Worm (Caenorhabditis elegans) whole organism, L4 larva: ENCODE data around the gene gcy-23.
A peak's percentile ranks its signal among the peaks of the same experiment; 100 is the strongest.

Experiments
- R02D3.7 ChIP-seq: fragments of 150-350 bp; sonication (generic microtip); optimal IDR thresholded peaks from 3 replicates; lab custom pipeline; 2014; ENCODE audit warnings: missing biosample characterization, missing genetic modification characterization
- T26A8.4 ChIP-seq: fragments of 200-800 bp; sonication (Bioruptor generic); IDR thresholded peaks from 2 replicates; pipeline ENCODE4 v1.3.6; 2022; ENCODE audit warnings: missing genetic modification characterization, missing compliant biosample characterization
- Y48G9A.11 ChIP-seq: fragments of 200-800 bp; sonication (Bioruptor generic); IDR thresholded peaks from 2 replicates; pipeline ENCODE4 v1.3.6; 2022; ENCODE audit warnings: missing genetic modification reagents, missing genetic modification characterization, missing compliant biosample characterization
- Y5F2A.4 ChIP-seq: fragments of 200-800 bp; sonication (Bioruptor generic); optimal IDR thresholded peaks from 2 replicates; lab custom pipeline; 2018; ENCODE audit warnings: mild to moderate bottlenecking, missing genetic modification characterization, missing compliant biosample characterization
- Y75B8A.6 ChIP-seq: fragments of 200-800 bp; sonication (Bioruptor generic); IDR thresholded peaks from 2 replicates; pipeline ENCODE4 v1.3.6; 2022; ENCODE audit warnings: missing genetic modification reagents, missing genetic modification characterization, missing compliant biosample characterization
- ZK546.5 ChIP-seq, 2 experiments: sonication (generic microtip); optimal IDR thresholded peaks; 2 replicates each; lab custom pipeline; 2017; ENCODE audit warnings: missing biosample characterization in 2 of 2, missing genetic modification characterization in 2 of 2
- aha-1 ChIP-seq: fragments of 150-350 bp; peaks from one replicate; lab custom pipeline; 2014; ENCODE audit warnings: missing biosample characterization, missing genetic modification characterization
- ama-1 ChIP-seq: fragments of 150-350 bp; optimal IDR thresholded peaks from 2 replicates; lab custom pipeline; 2014; ENCODE audit warnings: inconsistent platforms, mixed read lengths
- ceh-32 ChIP-seq: sonication (generic microtip); optimal IDR thresholded peaks from 2 replicates; lab custom pipeline; 2016; ENCODE audit warnings: mild to moderate bottlenecking, missing genetic modification characterization, missing compliant biosample characterization; ENCODE audit not compliant: poor library complexity
- ceh-82 ChIP-seq: sonication (generic microtip); optimal IDR thresholded peaks from 2 replicates; lab custom pipeline; 2017; ENCODE audit warnings: missing biosample characterization, missing genetic modification characterization
- cey-2 ChIP-seq: sonication (generic microtip); optimal IDR thresholded peaks from 3 replicates; lab custom pipeline; 2017; ENCODE audit warnings: missing genetic modification characterization, mild to moderate bottlenecking, missing compliant biosample characterization, antibody characterized with exemption, borderline replicate concordance; ENCODE audit not compliant: insufficient read depth
- daf-16 ChIP-seq, 3 experiments: sonication (generic microtip); optimal IDR thresholded peaks; 2 replicates each; lab custom pipeline; 2016 to 2017; ENCODE audit warnings: missing genetic modification characterization in 3 of 3, missing genetic modification reagents in 3 of 3, mild to moderate bottlenecking in 2 of 3, missing compliant biosample characterization in 2 of 3, missing biosample characterization in 1 of 3, moderate library complexity in 1 of 3
- duxl-1 ChIP-seq: sonication (generic microtip); optimal IDR thresholded peaks from 2 replicates; lab custom pipeline; 2016; ENCODE audit warnings: mild to moderate bottlenecking, missing genetic modification characterization, moderate library complexity, missing compliant biosample characterization; ENCODE audit not compliant: poor library complexity
- gei-8 ChIP-seq: fragments of 200-800 bp; sonication (Bioruptor generic); optimal IDR thresholded peaks from 2 replicates; lab custom pipeline; 2018; ENCODE audit warnings: mild to moderate bottlenecking, missing genetic modification characterization, missing compliant biosample characterization
- hif-1 ChIP-seq, 2 experiments: sonication (generic microtip); optimal IDR thresholded peaks; 2 replicates each; lab custom pipeline; 2016 to 2017; ENCODE audit warnings: missing compliant biosample characterization in 2 of 2, missing genetic modification characterization in 2 of 2, missing genetic modification reagents in 2 of 2, missing genotype in 2 of 2, mild to moderate bottlenecking in 1 of 2
- hlh-30 ChIP-seq: sonication (generic microtip); optimal IDR thresholded peaks from 2 replicates; lab custom pipeline; 2017; ENCODE audit warnings: antibody characterized with exemption, mild to moderate bottlenecking, missing genetic modification characterization, missing compliant biosample characterization; ENCODE audit not compliant: insufficient read depth
- hmg-1.1 ChIP-seq: fragments of 200-800 bp; sonication (Bioruptor generic); IDR thresholded peaks from 2 replicates; pipeline ENCODE4 v1.3.6; 2022; ENCODE audit warnings: missing genetic modification reagents, missing genetic modification characterization, missing compliant biosample characterization
- lin-1 ChIP-seq: fragments of 200-800 bp; sonication (Bioruptor generic); IDR thresholded peaks from 2 replicates; pipeline ENCODE4 v1.3.6; 2022; ENCODE audit warnings: missing genetic modification reagents, missing genetic modification characterization, missing compliant biosample characterization
- lin-13 ChIP-seq: fragments of 150-350 bp; optimal IDR thresholded peaks from 2 replicates; lab custom pipeline; 2014; ENCODE audit warnings: missing biosample characterization, missing genetic modification reagents, missing genetic modification characterization
- lin-15B ChIP-seq: fragments of 150-350 bp; sonication (generic microtip); optimal IDR thresholded peaks from 3 replicates; lab custom pipeline; 2014; ENCODE audit warnings: missing biosample characterization, missing genetic modification characterization
- lin-29 ChIP-seq: fragments of 200-800 bp; sonication (Bioruptor generic); IDR thresholded peaks from 2 replicates; pipeline ENCODE4 v1.3.6; 2022; ENCODE audit warnings: missing genetic modification reagents, missing genetic modification characterization, missing compliant biosample characterization
- lin-38 ChIP-seq: fragments of 200-800 bp; sonication (Bioruptor generic); IDR thresholded peaks from 2 replicates; pipeline ENCODE4 v1.3.6; 2022; ENCODE audit warnings: missing genetic modification reagents, missing genetic modification characterization, missing compliant biosample characterization
- lir-3 ChIP-seq: sonication (generic microtip); optimal IDR thresholded peaks from 2 replicates; lab custom pipeline; 2016; ENCODE audit warnings: mild to moderate bottlenecking, missing genetic modification characterization, missing compliant biosample characterization
- lsy-2 ChIP-seq, 2 experiments: fragments of 150-350 bp in 1 of 2; sonication (generic microtip) in 1 of 2; optimal IDR thresholded peaks; 2 replicates each; lab custom pipeline; 2014 to 2017; ENCODE audit warnings: missing biosample characterization in 2 of 2, missing genetic modification characterization in 2 of 2
- mdl-1 ChIP-seq, 2 experiments: fragments of 150-350 bp in 1 of 2; sonication (generic microtip) in 1 of 2; optimal IDR thresholded peaks; 2 replicates each; lab custom pipeline; 2014 to 2017; ENCODE audit warnings: missing biosample characterization in 2 of 2, missing genetic modification characterization in 2 of 2
- mdt-29 ChIP-seq: fragments of 200-800 bp; sonication (Bioruptor generic); IDR thresholded peaks from 2 replicates; pipeline ENCODE4 v1.3.6; 2022; ENCODE audit warnings: missing genetic modification reagents, missing genetic modification characterization, missing compliant biosample characterization
- mep-1 ChIP-seq: fragments of 150-350 bp; sonication (generic microtip); optimal IDR thresholded peaks from 3 replicates; lab custom pipeline; 2014; ENCODE audit warnings: missing biosample characterization, missing genetic modification characterization
- mes-2 ChIP-seq: sonication (generic microtip); optimal IDR thresholded peaks from 2 replicates; lab custom pipeline; 2016; ENCODE audit warnings: missing genotype, mild to moderate bottlenecking, missing genetic modification characterization, missing compliant biosample characterization; ENCODE audit not compliant: poor library complexity, severe bottlenecking
- nhr-102 ChIP-seq: sonication (generic microtip); optimal IDR thresholded peaks from 2 replicates; lab custom pipeline; 2016; ENCODE audit warnings: mild to moderate bottlenecking, missing genetic modification characterization, moderate library complexity, missing compliant biosample characterization
- nhr-28 ChIP-seq: fragments of 150-350 bp; optimal IDR thresholded peaks from 2 replicates; lab custom pipeline; 2014; ENCODE audit warnings: missing biosample characterization, missing genetic modification characterization
- nhr-77 ChIP-seq: fragments of 150-350 bp; optimal IDR thresholded peaks from 2 replicates; lab custom pipeline; 2014; ENCODE audit warnings: missing biosample characterization, missing genetic modification characterization
- pha-4 ChIP-seq, 2 experiments: fragments of 150-350 bp in 1 of 2; fragments of 200-800 bp in 1 of 2; sonication (Bioruptor generic) in 1 of 2; IDR thresholded peaks in 1 of 2; optimal IDR thresholded peaks in 1 of 2; 2 replicates each; pipeline versions ENCODE4 v1.3.6 to Lab custom; 2014 to 2022; ENCODE audit warnings: missing genetic modification characterization in 2 of 2, missing genetic modification reagents in 2 of 2, missing biosample characterization in 1 of 2, missing compliant biosample characterization in 1 of 2
- sdz-12 ChIP-seq: fragments of 200-800 bp; sonication (Bioruptor generic); optimal IDR thresholded peaks from 2 replicates; lab custom pipeline; 2018; ENCODE audit warnings: mild to moderate bottlenecking, missing genetic modification characterization, missing compliant biosample characterization
- snpc-4 ChIP-seq: fragments of 150-350 bp; optimal IDR thresholded peaks from 2 replicates; lab custom pipeline; 2014; ENCODE audit warnings: missing biosample characterization, missing genetic modification characterization
- spr-3 ChIP-seq: fragments of 200-800 bp; sonication (Bioruptor generic); optimal IDR thresholded peaks from 2 replicates; lab custom pipeline; 2018; ENCODE audit warnings: mild to moderate bottlenecking, missing genetic modification characterization, missing compliant biosample characterization
- unc-39 ChIP-seq: sonication (generic microtip); optimal IDR thresholded peaks from 2 replicates; lab custom pipeline; 2017; ENCODE audit warnings: missing biosample characterization, missing genetic modification characterization
- unc-62 ChIP-seq, 3 experiments: fragments of 150-350 bp in 1 of 3; sonication (generic microtip); optimal IDR thresholded peaks in 2 of 3; peaks in 1 of 3; 1 replicate in 1 of 3; 2 replicates in 2 of 3; lab custom pipeline; 2014 to 2017; ENCODE audit warnings: missing biosample characterization in 3 of 3, missing genetic modification characterization in 3 of 3, missing genetic modification reagents in 3 of 3, missing genotype in 1 of 3
- vab-7 ChIP-seq: fragments of 200-800 bp; sonication (Bioruptor generic); IDR thresholded peaks from 2 replicates; pipeline ENCODE4 v1.3.6; 2022; ENCODE audit warnings: missing genetic modification reagents, missing genetic modification characterization, missing compliant biosample characterization
- zag-1 ChIP-seq: fragments of 150-350 bp; optimal IDR thresholded peaks from 2 replicates; lab custom pipeline; 2014; ENCODE audit warnings: missing biosample characterization, missing genetic modification characterization
- zip-2 ChIP-seq: fragments of 150-350 bp; optimal IDR thresholded peaks from 2 replicates; lab custom pipeline; 2014; ENCODE audit warnings: missing biosample characterization, missing genetic modification characterization
- ztf-11 ChIP-seq: fragments of 150-350 bp; optimal IDR thresholded peaks from 2 replicates; lab custom pipeline; 2014; ENCODE audit warnings: missing biosample characterization, missing genetic modification characterization

Gene gcy-23

ce11 chrIV:3252047-3252446 is 37.1 kb downstream of the gcy-23 start:
- TF ChIP-seq vab-7 (GFP tag; lab: Robert Waterston, UW) (no peak), mes-2 (tag; lab: Kevin White, UChicago) (no peak), unc-39 (tag; lab: Kevin White, UChicago) (no peak), Y48G9A.11 (GFP tag; lab: Robert Waterston, UW) (no peak), lin-38 (GFP tag; lab: Robert Waterston, UW) (no peak), lin-13 (GFP tag; lab: Kevin White, UChicago) (no peak), cey-2 (tag; lab: Kevin White, UChicago) (no peak), nhr-77 (no peak), lsy-2 (tag; optimal IDR thresholded peaks at IDR 0.05; lab: Kevin White, UChicago) (no peak), unc-62 (GFP tag; optimal IDR thresholded peaks at IDR 0.05 in 1 of 2; lab: Kevin White, UChicago) (no peak), unc-62 (tag; optimal IDR thresholded peaks at IDR 0.05; lab: Kevin White, UChicago) (no peak), hif-1 (tag; optimal IDR thresholded peaks at IDR 0.05; lab: Kevin White, UChicago) (no peak), nhr-28 (tag; lab: Kevin White, UChicago) (no peak), daf-16 (GFP tag; optimal IDR thresholded peaks at IDR 0.05; lab: Kevin White, UChicago) (no peak), daf-16 (tag; optimal IDR thresholded peaks at IDR 0.05; lab: Kevin White, UChicago) (no peak), snpc-4 (tag; lab: Kevin White, UChicago) (no peak), duxl-1 (tag; lab: Kevin White, UChicago) (no peak), hlh-30 (tag; lab: Kevin White, UChicago) (no peak)

ce11 chrIV:3251551-3251950 is 37.6 kb downstream of the gcy-23 start:
- TF ChIP-seq spr-3 (GFP tag; lab: Kevin White, UChicago): no peak
- no peak for TF ChIP-seq duxl-1 (tag; lab: Kevin White, UChicago)
- peak in 1 of 2 experiments; percentile 90 for TF ChIP-seq unc-62 (GFP tag; optimal IDR thresholded peaks at IDR 0.05 in 1 of 2; lab: Kevin White, UChicago)
- no peak for TF ChIP-seq unc-62 (tag; optimal IDR thresholded peaks at IDR 0.05; lab: Kevin White, UChicago)
- TF ChIP-seq, all 104 proteins: peak for 1

- TF ChIP-seq sdz-12 (GFP tag; lab: Kevin White, UChicago) (no peak), ama-1 (lab: Kevin White, UChicago) (no peak), mdl-1 (tag; optimal IDR thresholded peaks at IDR 0.05; lab: Kevin White, UChicago) (no peak), zag-1 (tag; lab: Kevin White, UChicago) (no peak), lin-29 (GFP tag; lab: Robert Waterston, UW) (no peak), mep-1 (tag; lab: Kevin White, UChicago) (no peak), Y48G9A.11 (GFP tag; lab: Robert Waterston, UW) (no peak), T26A8.4 (GFP tag; lab: Robert Waterston, UW) (no peak)
- TF ChIP-seq, all 104 proteins: peak for 0
Observed at ce11 chrIV:3250020-3250419, 39.1 kb downstream of the gcy-23 start.

DNA sequence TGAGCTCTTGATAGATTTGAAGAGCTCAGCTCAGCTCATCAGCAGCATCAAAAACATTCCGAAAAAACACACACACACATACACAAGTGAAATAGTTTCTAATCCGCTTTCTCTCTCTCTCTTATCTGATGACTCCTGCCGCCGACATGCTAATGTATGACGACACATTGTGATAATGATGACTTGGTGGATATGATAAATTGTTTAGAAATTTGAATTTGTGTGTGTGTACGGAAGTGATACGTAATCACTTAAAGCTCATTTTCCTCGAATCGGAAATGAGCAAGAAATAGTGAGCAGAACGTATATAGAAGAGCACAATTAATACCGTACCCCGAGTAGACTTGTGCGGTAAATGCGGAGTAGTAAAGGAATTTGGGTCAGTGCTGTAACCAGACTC is 42.3 kb downstream of the gcy-23 start:
- TF ChIP-seq lir-3 (tag; lab: Kevin White, UChicago) (no peak), aha-1 (peak; percentile 57)

- no peak for TF ChIP-seq gei-8 (GFP tag; lab: Kevin White, UChicago)
- no peak for TF ChIP-seq R02D3.7 (tag; lab: Kevin White, UChicago)
- no peak for TF ChIP-seq snpc-4 (tag; lab: Kevin White, UChicago)
- TF ChIP-seq ztf-11: no peak
- peak; percentile 37 for TF ChIP-seq nhr-102
- no peak for TF ChIP-seq ceh-82 (tag; lab: Kevin White, UChicago)
- TF ChIP-seq hmg-1.1 (GFP tag; lab: Robert Waterston, UW): no peak
- no peak for TF ChIP-seq mdt-29 (GFP tag; lab: Robert Waterston, UW)
- TF ChIP-seq hif-1 (tag; optimal IDR thresholded peaks at IDR 0.05; lab: Kevin White, UChicago): no peak
- no peak for TF ChIP-seq Y5F2A.4
- no peak for TF ChIP-seq ceh-32
- TF ChIP-seq mes-2 (tag; lab: Kevin White, UChicago): no peak
- TF ChIP-seq ZK546.5 (tag; optimal IDR thresholded peaks at IDR 0.05; lab: Kevin White, UChicago): no peak
- TF ChIP-seq unc-62 (GFP tag; optimal IDR thresholded peaks at IDR 0.05 in 1 of 2; lab: Kevin White, UChicago): no peak
- no peak for TF ChIP-seq unc-62 (tag; optimal IDR thresholded peaks at IDR 0.05; lab: Kevin White, UChicago)
- no peak for TF ChIP-seq pha-4 (GFP tag; IDR thresholded peaks at IDR 0.05; lab: Robert Waterston, UW)
- no peak for TF ChIP-seq pha-4 (tag; optimal IDR thresholded peaks at IDR 0.05; lab: Kevin White, UChicago)
- no peak for TF ChIP-seq zip-2 (tag; lab: Kevin White, UChicago)
- TF ChIP-seq lin-1 (GFP tag; lab: Robert Waterston, UW): no peak
- TF ChIP-seq lin-15B: no peak
- no peak for TF ChIP-seq Y75B8A.6 (GFP tag; lab: Robert Waterston, UW)
Observed at ce11 chrIV:3234269-3234668, 54.9 kb downstream of the gcy-23 start.
